Worm (Caenorhabditis elegans): ENCODE measurements around the gene tag-267.
A peak's percentile ranks its signal among the peaks of the same experiment; 100 is the strongest.

The tag-267 gene

DNA sequence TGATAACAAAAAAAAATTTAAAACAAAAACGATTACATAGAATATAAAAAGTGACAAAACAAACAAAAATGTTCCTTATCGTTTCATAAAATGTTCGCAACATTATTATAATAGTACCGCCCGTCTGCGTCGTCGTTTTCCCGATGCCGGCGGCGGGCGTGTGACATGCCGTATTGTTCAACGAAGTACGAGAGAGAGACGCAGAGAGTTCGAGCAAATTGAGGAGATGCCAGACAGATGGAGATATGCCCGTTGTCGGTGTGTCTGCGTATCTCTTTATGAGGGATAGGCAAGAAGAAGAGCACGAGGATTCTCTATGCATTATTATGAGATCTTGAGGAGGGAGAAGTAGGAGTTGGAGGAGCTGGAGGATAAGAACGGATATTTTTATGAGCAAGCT is 16.8 kb upstream of the tag-267 start (continued):
- TF ChIP-seq efl-1 (GFP tag; optimal IDR thresholded peaks at IDR 0.05) (no peak), T07F8.4 (tag; optimal IDR thresholded peaks at IDR 0.05) (no peak), snpc-3.4 (tag; optimal IDR thresholded peaks at IDR 0.05) (no peak), bed-2 (GFP tag; IDR thresholded peaks at IDR 0.05) (no peak), zim-3 (tag; optimal IDR thresholded peaks at IDR 0.05) (no peak), pbrm-1 (GFP tag; IDR thresholded peaks at IDR 0.05) (peak; percentile 67), nhr-27 (tag; optimal IDR thresholded peaks at IDR 0.05) (no peak), egl-44 (GFP tag; IDR thresholded peaks at IDR 0.05) (0 out of 2 replicates have a peak, but pooled peaks have one; percentile 72), madf-10 (tag; optimal IDR thresholded peaks at IDR 0.05) (peak; percentile 88), sptf-2 (GFP tag; optimal IDR thresholded peaks at IDR 0.05) (no peak), ceh-79 (tag; optimal IDR thresholded peaks at IDR 0.05) (no peak), let-526 (GFP tag; IDR thresholded peaks at IDR 0.05) (no peak), F52B5.7 (tag; optimal IDR thresholded peaks at IDR 0.05) (no peak), ama-1 (optimal IDR thresholded peaks at IDR 0.05) (no peak), ama-1 (GFP tag; optimal IDR thresholded peaks at IDR 0.05) (no peak), cebp-1 (GFP tag; IDR thresholded peaks at IDR 0.05) (peak; percentile 49; the same call in 1 of the 2 replicates), cebp-1 (tag; optimal IDR thresholded peaks at IDR 0.05) (peak; percentile 84), athp-1 (tag; optimal IDR thresholded peaks at IDR 0.05) (peak; percentile 44), lin-40 (tag; optimal IDR thresholded peaks at IDR 0.05) (peak; percentile 84), nfya-1 (tag; optimal IDR thresholded peaks at IDR 0.05; ENCODE audit: borderline replicate concordance, insufficient read depth) (no peak), unc-62 (GFP tag; optimal IDR thresholded peaks at IDR 0.05) (peak; percentile 57), nhr-90 (tag; optimal IDR thresholded peaks at IDR 0.05) (peak; percentile 56)

ce11 chrIII:626091-626490 is 14.5 kb upstream of the tag-267 start:
- no peak for TF ChIP-seq ekl-4 (GFP tag; IDR thresholded peaks at IDR 0.05)
- TF ChIP-seq lin-26 (GFP tag; IDR thresholded peaks at IDR 0.05), result no peak
- TF ChIP-seq nhr-90 (tag; optimal IDR thresholded peaks at IDR 0.05), result no peak
- no peak for TF ChIP-seq dpff-1 (tag; optimal IDR thresholded peaks at IDR 0.05)
- no peak for TF ChIP-seq madf-3 (GFP tag; IDR thresholded peaks at IDR 0.05)
- no peak for TF ChIP-seq snpc-1.3 (tag; optimal IDR thresholded peaks at IDR 0.05; ENCODE audit: insufficient read depth)

ce11 chrIII:627838-628237 is 12.8 kb upstream of the tag-267 start, which contains the start of gene T19C3.5:
TSS of gene T19C3.5 (minus strand) at chrIII:627938.
- TF ChIP-seq nhr-80 (tag; optimal IDR thresholded peaks at IDR 0.05) (no peak), aptf-2 (GFP tag; conservative IDR thresholded peaks at IDR 0.05) (no peak), pbrm-1 (GFP tag; IDR thresholded peaks at IDR 0.05) (no peak), nfya-1 (tag; optimal IDR thresholded peaks at IDR 0.05; ENCODE audit: borderline replicate concordance, insufficient read depth) (no peak), zfh-2 (GFP tag; conservative IDR thresholded peaks at IDR 0.05) (no peak), mes-4 (tag; optimal IDR thresholded peaks at IDR 0.05) (no peak), F10E7.11 (tag; optimal IDR thresholded peaks at IDR 0.05) (no peak), madf-3 (GFP tag; IDR thresholded peaks at IDR 0.05) (no peak), F23B12.7 (tag; optimal IDR thresholded peaks at IDR 0.05; ENCODE audit: insufficient read depth) (no peak), dpl-1 (GFP tag; optimal IDR thresholded peaks at IDR 0.05) (no peak), ztf-28 (GFP tag; IDR thresholded peaks at IDR 0.05) (no peak), lin-35 (GFP tag; optimal IDR thresholded peaks at IDR 0.05) (no peak), snpc-4 (GFP tag; optimal IDR thresholded peaks at IDR 0.05) (no peak), snpc-4 (tag; optimal IDR thresholded peaks at IDR 0.05) (no peak), snpc-1.1 (tag; optimal IDR thresholded peaks at IDR 0.05; ENCODE audit: insufficient read depth) (no peak)
